Fruit fly (Drosophila melanogaster) whole organism, prepupa: ENCODE results near the gene CG2321.

Source experiments
- CG6163 ChIP-seq: fragments of 200-800 bp; sonication (Bioruptor generic); IDR thresholded peaks from 3 replicates; pipeline ENCODE4 v1.3.6; 2022; ENCODE audit warnings: missing biosample characterization, missing genetic modification characterization
- CG6276 ChIP-seq: fragments of 200-800 bp; sonication (Bioruptor generic); optimal IDR thresholded peaks from 2 replicates; lab custom pipeline; 2017; ENCODE audit warnings: missing biosample characterization, mild to moderate bottlenecking, missing genetic modification characterization
- CG8319 ChIP-seq: fragments of 200-800 bp; sonication (Bioruptor generic); optimal IDR thresholded peaks from 3 replicates; lab custom pipeline; 2016; ENCODE audit warnings: missing biosample characterization, missing genetic modification characterization
- Smox ChIP-seq: fragments of 200-800 bp; sonication (Bioruptor generic); optimal IDR thresholded peaks from 3 replicates; lab custom pipeline; 2016; ENCODE audit warnings: missing biosample characterization, missing genetic modification characterization
- lz ChIP-seq: fragments of 200-800 bp; sonication (Bioruptor generic); optimal IDR thresholded peaks from 3 replicates; lab custom pipeline; 2016; ENCODE audit warnings: missing biosample characterization, missing genetic modification characterization
- svp ChIP-seq: fragments of 200-800 bp; sonication (Bioruptor generic); peaks from one replicate; lab custom pipeline; 2016; ENCODE audit warnings: missing biosample characterization, missing genetic modification characterization
- vri ChIP-seq: fragments of 200-800 bp; sonication (Bioruptor generic); optimal IDR thresholded peaks from 3 replicates; lab custom pipeline; 2016; ENCODE audit warnings: missing biosample characterization, mild to moderate bottlenecking, missing genetic modification characterization

- TF ChIP-seq CG8319 (GFP tag; lab: Kevin White, UChicago), result no peak
- TF ChIP-seq lz (GFP tag; lab: Kevin White, UChicago), result no peak
- TF ChIP-seq CG6276 (GFP tag; lab: Kevin White, UChicago), result no peak
- no peak for TF ChIP-seq vri (GFP tag; lab: Kevin White, UChicago)
- TF ChIP-seq Smox (GFP tag; lab: Kevin White, UChicago), result no peak
- TF ChIP-seq svp (GFP tag; lab: Kevin White, UChicago), result peak; percentile 45
- TF ChIP-seq CG6163 (GFP tag; lab: Robert Waterston, UW), result peak; percentile 6; the same call in 1 of the 3 replicates
Observed at dm6 chr3R:29457215-29457614, 31.9 kb downstream of the CG2321 start.
